Fruit fly (Drosophila melanogaster) S2 (cell line): Measurements from ENCODE around the gene Krn.

ENCODE experiments used
- CG8478 ChIP-seq: fragments of >200 bp; optimal IDR thresholded peaks from 2 replicates; lab custom pipeline; 2018
- CTCF ChIP-seq, 2 experiments: fragments of >200 bp; optimal IDR thresholded peaks; 2 replicates each; lab custom pipeline; 2018

Gene Krn

dm6 chr3L:17625574-17626128 lies 28.4 kb downstream of the Krn start:
- TF ChIP-seq CG8478 (no peak), CTCF (optimal IDR thresholded peaks at IDR 0.05; lab: Kevin White, UChicago) (no peak)

- TF ChIP-seq CTCF (optimal IDR thresholded peaks at IDR 0.05; lab: Kevin White, UChicago) (no peak), CG8478 (no peak)
Measured at dm6 chr3L:17625014-17625413, 29.1 kb downstream of the Krn start.

dm6 chr3L:17624208-17624826 lies 29.8 kb downstream of the Krn start:
- TF ChIP-seq CTCF (optimal IDR thresholded peaks at IDR 0.05; lab: Kevin White, UChicago) (no peak), CG8478 (no peak)

dm6 chr3L:17622935-17623334 lies 31.1 kb downstream of the Krn start:
- no peak for TF ChIP-seq CTCF (optimal IDR thresholded peaks at IDR 0.05; lab: Kevin White, UChicago)
- TF ChIP-seq CG8478: no peak

- no peak for TF ChIP-seq CG8478
Measured at dm6 chr3L:17622081-17622850, 31.8 kb downstream of the Krn start.

- no peak for TF ChIP-seq CG8478
- no peak for TF ChIP-seq CTCF (optimal IDR thresholded peaks at IDR 0.05; lab: Kevin White, UChicago)
Measured at dm6 chr3L:17621451-17621946, 32.6 kb downstream of the Krn start, which contains the start of the genes Vps60 and anchor. Gene Vps60, minus strand, starts transcription at chr3L:17621625. Gene anchor, plus strand, starts transcription at chr3L:17621824.

dm6 chr3L:17619209-17619705 lies 34.8 kb downstream of the Krn start, which contains the start of gene Eip74EF:
Gene Eip74EF, minus strand, starts transcription at chr3L:17619325.
- no peak for TF ChIP-seq CG8478
- no peak for TF ChIP-seq CTCF (optimal IDR thresholded peaks at IDR 0.05; lab: Kevin White, UChicago)

dm6 chr3L:17616876-17617279 lies 37.2 kb downstream of the Krn start:
- no peak for TF ChIP-seq CG8478
- TF ChIP-seq CTCF (optimal IDR thresholded peaks at IDR 0.05; lab: Kevin White, UChicago): no peak

- TF ChIP-seq CG8478 (no peak), CTCF (optimal IDR thresholded peaks at IDR 0.05; lab: Kevin White, UChicago) (no peak)
Measured at dm6 chr3L:17615838-17616237, 38.2 kb downstream of the Krn start.

dm6 chr3L:17615286-17615685 lies 38.8 kb downstream of the Krn start:
- TF ChIP-seq CTCF (optimal IDR thresholded peaks at IDR 0.05; lab: Kevin White, UChicago): no peak
- TF ChIP-seq CG8478: no peak

dm6 chr3L:17613972-17614384 lies 40.1 kb downstream of the Krn start:
- no peak for TF ChIP-seq CG8478
- no peak for TF ChIP-seq CTCF (optimal IDR thresholded peaks at IDR 0.05; lab: Kevin White, UChicago)

- TF ChIP-seq CTCF (optimal IDR thresholded peaks at IDR 0.05; lab: Kevin White, UChicago) (no peak), CG8478 (no peak)
Measured at dm6 chr3L:17613292-17613734, 40.8 kb downstream of the Krn start.

dm6 chr3L:17611864-17612505 lies 42.1 kb downstream of the Krn start:
- TF ChIP-seq CG8478: no peak
- peak; percentile 38 to 49 for TF ChIP-seq CTCF (optimal IDR thresholded peaks at IDR 0.05; lab: Kevin White, UChicago)

- TF ChIP-seq CTCF (optimal IDR thresholded peaks at IDR 0.05; lab: Kevin White, UChicago) (no peak), CG8478 (no peak)
Measured at dm6 chr3L:17610896-17611711, 43.0 kb downstream of the Krn start.

- TF ChIP-seq CG8478 (no peak), CTCF (optimal IDR thresholded peaks at IDR 0.05; lab: Kevin White, UChicago) (no peak)
Measured at dm6 chr3L:17609068-17609382, 45.1 kb downstream of the Krn start.
